Worm (Caenorhabditis elegans): ENCODE results near the gene str-81.

DNA sequence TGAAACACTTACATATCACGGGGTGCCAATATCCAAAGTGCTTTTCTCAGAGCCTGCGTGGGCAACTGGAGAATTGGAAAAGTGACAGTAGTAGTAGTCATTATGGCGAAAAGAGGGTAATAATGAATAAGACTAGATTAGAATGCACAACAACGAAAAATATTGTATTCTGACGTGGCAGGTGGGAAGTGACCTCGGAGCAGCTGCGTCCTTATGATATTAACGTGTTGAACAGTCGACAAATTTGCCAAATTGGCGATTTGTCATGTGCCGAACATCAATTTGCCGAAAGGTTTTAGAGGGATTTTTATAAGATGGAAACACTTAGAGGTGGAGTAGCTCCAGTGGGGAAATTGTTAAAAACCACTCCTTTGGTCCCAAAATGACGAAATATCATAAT lies at the start of gene str-81:
- no peak for TF ChIP-seq tra-4 (tag; optimal IDR thresholded peaks at IDR 0.05)
- no peak for TF ChIP-seq flt-1 (GFP tag; IDR thresholded peaks at IDR 0.05)
- no peak for TF ChIP-seq sea-1 (GFP tag; conservative IDR thresholded peaks at IDR 0.05)
- TF ChIP-seq hmbx-1 (tag; optimal IDR thresholded peaks at IDR 0.05) = no peak
- TF ChIP-seq tbx-37 (GFP tag; conservative IDR thresholded peaks at IDR 0.05) = no peak
